Fruit fly (Drosophila melanogaster) whole organism, embryonic: Measurements from ENCODE around the gene sno.

Experiments used
- Bdp1 ChIP-seq: fragments of 200-800 bp; sonication (Bioruptor generic); optimal IDR thresholded peaks from 3 replicates; lab custom pipeline; 2016; ENCODE audit warnings: missing biosample characterization, missing genetic modification characterization
- CG10274 ChIP-seq: fragments of 200-800 bp; sonication (Bioruptor generic); optimal IDR thresholded peaks from 3 replicates; lab custom pipeline; 2017; ENCODE audit warnings: missing biosample characterization, mild to moderate bottlenecking, missing genetic modification characterization
- CG10431 ChIP-seq: fragments of 200-800 bp; sonication (Bioruptor generic); optimal IDR thresholded peaks from 3 replicates; lab custom pipeline; 2018; ENCODE audit warnings: missing biosample characterization, mild to moderate bottlenecking, missing genetic modification characterization
- CG11723 ChIP-seq: fragments of 200-800 bp; sonication (Bioruptor generic); optimal IDR thresholded peaks from 2 replicates; lab custom pipeline; 2017; ENCODE audit warnings: missing biosample characterization, mild to moderate bottlenecking, missing genetic modification characterization
- CG12219 ChIP-seq: fragments of 200-800 bp; sonication (Bioruptor generic); optimal IDR thresholded peaks from 3 replicates; lab custom pipeline; 2018; ENCODE audit warnings: missing biosample characterization, mild to moderate bottlenecking, missing genetic modification characterization
- CG14441 ChIP-seq: fragments of 200-800 bp; sonication (Bioruptor generic); IDR thresholded peaks from 2 replicates; pipeline ENCODE4 v1.3.6; 2022; ENCODE audit warnings: missing biosample characterization, missing genetic modification characterization
- CG14667 ChIP-seq: fragments of 200-800 bp; sonication (Bioruptor generic); IDR thresholded peaks from 2 replicates; pipeline ENCODE4 v1.3.6; 2022; ENCODE audit warnings: missing biosample characterization, missing genetic modification characterization
- CG15479 ChIP-seq: fragments of 200-800 bp; sonication (Bioruptor generic); optimal IDR thresholded peaks from 3 replicates; lab custom pipeline; 2019; ENCODE audit warnings: missing biosample characterization, mild to moderate bottlenecking, missing genetic modification characterization, moderate library complexity
- CG17186 ChIP-seq: fragments of 200-800 bp; sonication (Bioruptor generic); optimal IDR thresholded peaks from 3 replicates; lab custom pipeline; 2017; ENCODE audit warnings: missing biosample characterization, missing genetic modification reagents, missing genetic modification characterization
- CG2116 ChIP-seq: fragments of 200-800 bp; sonication (Bioruptor generic); optimal IDR thresholded peaks from 3 replicates; lab custom pipeline; 2018; ENCODE audit warnings: missing biosample characterization, mild to moderate bottlenecking, missing genetic modification characterization
- CG2129 ChIP-seq: fragments of 200-800 bp; sonication (Bioruptor generic); IDR thresholded peaks from 2 replicates; pipeline ENCODE4 v1.3.6; 2022; ENCODE audit warnings: missing biosample characterization, missing genetic modification characterization; ENCODE audit not compliant: partially characterized antibody
- CG3163 ChIP-seq: fragments of 200-800 bp; sonication (Bioruptor generic); optimal IDR thresholded peaks from 3 replicates; lab custom pipeline; 2016; ENCODE audit warnings: missing biosample characterization, missing genetic modification characterization
- CG34224 ChIP-seq: fragments of 200-800 bp; sonication (Bioruptor generic); IDR thresholded peaks from 3 replicates; pipeline ENCODE4 v1.3.6; 2022; ENCODE audit warnings: missing biosample characterization, missing genetic modification characterization; ENCODE audit not compliant: partially characterized antibody
- CG5953 ChIP-seq: fragments of 200-800 bp; sonication (Bioruptor generic); IDR thresholded peaks from 2 replicates; pipeline ENCODE4 v1.3.6; 2022; ENCODE audit warnings: missing biosample characterization, missing genetic modification characterization
- CG7271 ChIP-seq: fragments of 200-800 bp; sonication (Bioruptor generic); optimal IDR thresholded peaks from 2 replicates; lab custom pipeline; 2018; ENCODE audit warnings: missing biosample characterization, mild to moderate bottlenecking, missing genetic modification characterization, moderate library complexity
- CG7839 ChIP-seq: fragments of 200-800 bp; sonication (Bioruptor generic); optimal IDR thresholded peaks from 3 replicates; lab custom pipeline; 2018; ENCODE audit warnings: missing biosample characterization, mild to moderate bottlenecking, missing genetic modification characterization, moderate library complexity
- CG7963 ChIP-seq: fragments of 200-800 bp; sonication (Bioruptor generic); IDR thresholded peaks from 3 replicates; pipeline ENCODE4 v1.3.6; 2022; ENCODE audit warnings: missing biosample characterization, missing genetic modification characterization; ENCODE audit not compliant: partially characterized antibody
- CG9609 ChIP-seq: fragments of 200-800 bp; sonication (Bioruptor generic); optimal IDR thresholded peaks from 3 replicates; lab custom pipeline; 2016; ENCODE audit warnings: missing biosample characterization, missing genetic modification characterization
- CG9932 ChIP-seq: fragments of 200-800 bp; sonication (Bioruptor generic); IDR thresholded peaks from 2 replicates; pipeline ENCODE4 v1.3.6; 2022; ENCODE audit warnings: missing biosample characterization, missing genetic modification characterization
- CoRest ChIP-seq: fragments of 200-800 bp; sonication (Bioruptor generic); optimal IDR thresholded peaks from 3 replicates; lab custom pipeline; 2018; ENCODE audit warnings: missing biosample characterization, mild to moderate bottlenecking, missing genetic modification characterization, moderate library complexity
- Dad ChIP-seq: fragments of 200-800 bp; sonication (Bioruptor generic); optimal IDR thresholded peaks from 3 replicates; lab custom pipeline; 2016; ENCODE audit warnings: missing biosample characterization, missing genetic modification characterization
- Dref ChIP-seq: fragments of 200-800 bp; sonication (Bioruptor generic); IDR thresholded peaks from 2 replicates; pipeline ENCODE4 v1.3.6; 2022; ENCODE audit warnings: missing biosample characterization, missing genetic modification characterization
- Ets97D ChIP-seq: fragments of 200-800 bp; sonication (Bioruptor generic); optimal IDR thresholded peaks from 3 replicates; lab custom pipeline; 2016; ENCODE audit warnings: missing biosample characterization, missing genetic modification characterization
- GATAe ChIP-seq: fragments of 200-800 bp; sonication (Bioruptor generic); conservative IDR thresholded peaks from 2 replicates; pipeline ENCODE4 v1.3.6; 2022; ENCODE audit warnings: missing biosample characterization, missing genetic modification characterization
- H15 ChIP-seq: fragments of 200-800 bp; sonication (Bioruptor generic); IDR thresholded peaks from 3 replicates; pipeline ENCODE4 v1.3.6; 2022; ENCODE audit warnings: missing biosample characterization, missing genetic modification characterization
- HLH3B ChIP-seq: fragments of 200-800 bp; sonication (Bioruptor generic); IDR thresholded peaks from 2 replicates; pipeline ENCODE4 v1.3.6; 2022; ENCODE audit warnings: missing biosample characterization, missing genetic modification characterization
- Hand ChIP-seq: fragments of 200-800 bp; sonication (Bioruptor generic); optimal IDR thresholded peaks from 2 replicates; lab custom pipeline; 2017; ENCODE audit warnings: mild to moderate bottlenecking, missing biosample characterization, missing genetic modification reagents, missing genetic modification characterization
- Hr51 ChIP-seq, 2 experiments: fragments of 200-800 bp; sonication (Bioruptor generic); optimal IDR thresholded peaks; 2 replicates in 1 of 2; 3 replicates in 1 of 2; lab custom pipeline; 2016 to 2018; ENCODE audit warnings: missing biosample characterization in 2 of 2, missing genetic modification characterization in 2 of 2, mild to moderate bottlenecking in 1 of 2, moderate library complexity in 1 of 2
- Med ChIP-seq: fragments of 200-800 bp; sonication (Bioruptor generic); peaks from one replicate; lab custom pipeline; 2016; ENCODE audit warnings: missing biosample characterization, missing genetic modification characterization, mild to moderate bottlenecking, inconsistent platforms, moderate library complexity
- Nf-YA ChIP-seq: fragments of 200-800 bp; sonication (Bioruptor generic); IDR thresholded peaks from 2 replicates; pipeline ENCODE4 v1.3.6; 2022; ENCODE audit warnings: missing biosample characterization, missing genetic modification characterization
- Nf-YC ChIP-seq: fragments of 200-800 bp; optimal IDR thresholded peaks from 3 replicates; lab custom pipeline; 2019; ENCODE audit warnings: missing biosample characterization, mild to moderate bottlenecking, missing genetic modification characterization, moderate library complexity
- Opbp ChIP-seq: fragments of 200-800 bp; sonication (Bioruptor generic); IDR thresholded peaks from 3 replicates; pipeline ENCODE4 v1.3.6; 2022; ENCODE audit warnings: missing biosample characterization, missing genetic modification characterization; ENCODE audit not compliant: partially characterized antibody
- Optix ChIP-seq: fragments of 200-800 bp; sonication (Bioruptor generic); IDR thresholded peaks from 3 replicates; pipeline ENCODE4 v1.3.6; 2022; ENCODE audit warnings: missing biosample characterization, missing genetic modification characterization
- Spps ChIP-seq: fragments of 200-800 bp; sonication (Bioruptor generic); optimal IDR thresholded peaks from 2 replicates; lab custom pipeline; 2018; ENCODE audit warnings: missing biosample characterization, mild to moderate bottlenecking, missing genetic modification characterization
- TFAM ChIP-seq: fragments of 200-800 bp; sonication (Bioruptor generic); optimal IDR thresholded peaks from 2 replicates; lab custom pipeline; 2017; ENCODE audit warnings: missing biosample characterization, missing genetic modification characterization, inconsistent platforms
- abd-A ChIP-seq: fragments of 200-800 bp; sonication (Bioruptor generic); optimal IDR thresholded peaks from 3 replicates; lab custom pipeline; 2019; ENCODE audit warnings: missing biosample characterization, mild to moderate bottlenecking, missing genetic modification characterization, moderate library complexity
- ara ChIP-seq: fragments of 200-800 bp; sonication (Bioruptor generic); IDR thresholded peaks from 2 replicates; pipeline ENCODE4 v1.3.6; 2022; ENCODE audit warnings: missing biosample characterization, missing genetic modification characterization
- bbx ChIP-seq: fragments of 200-800 bp; sonication (Bioruptor generic); IDR thresholded peaks from 2 replicates; pipeline ENCODE4 v1.3.6; 2022; ENCODE audit warnings: missing biosample characterization, missing genetic modification characterization; ENCODE audit not compliant: partially characterized antibody
- da ChIP-seq: fragments of 200-800 bp; sonication (Bioruptor generic); optimal IDR thresholded peaks from 2 replicates; lab custom pipeline; 2016; ENCODE audit warnings: missing biosample characterization, missing genetic modification characterization
- fd102C ChIP-seq: fragments of 200-800 bp; sonication (Bioruptor generic); optimal IDR thresholded peaks from 2 replicates; lab custom pipeline; 2018; ENCODE audit warnings: missing biosample characterization, mild to moderate bottlenecking, missing genetic modification characterization, moderate library complexity
- fd64A ChIP-seq: fragments of 200-800 bp; sonication (Bioruptor generic); optimal IDR thresholded peaks from 3 replicates; lab custom pipeline; 2018; ENCODE audit warnings: missing biosample characterization, mild to moderate bottlenecking, missing genetic modification characterization
- gcm2 ChIP-seq: fragments of 200-800 bp; sonication (Bioruptor generic); optimal IDR thresholded peaks from 2 replicates; lab custom pipeline; 2016; ENCODE audit warnings: missing biosample characterization, missing genetic modification characterization
- jigr1 ChIP-seq: fragments of 200-800 bp; sonication (Bioruptor generic); IDR thresholded peaks from 3 replicates; pipeline ENCODE4 v1.3.6; 2022; ENCODE audit warnings: missing biosample characterization, missing genetic modification characterization
- jing ChIP-seq: fragments of 200-800 bp; sonication (Bioruptor generic); optimal IDR thresholded peaks from 2 replicates; lab custom pipeline; 2018; ENCODE audit warnings: missing biosample characterization, mild to moderate bottlenecking, missing genetic modification characterization
- org-1 ChIP-seq: fragments of 200-800 bp; sonication (Bioruptor generic); optimal IDR thresholded peaks from 2 replicates; lab custom pipeline; 2017; ENCODE audit warnings: missing biosample characterization, missing genetic modification characterization
- p53 ChIP-seq: fragments of 200-800 bp; sonication (Bioruptor generic); optimal IDR thresholded peaks from 2 replicates; lab custom pipeline; 2016; ENCODE audit warnings: missing biosample characterization, missing genetic modification characterization
- ranshi ChIP-seq: fragments of 200-800 bp; sonication (Bioruptor generic); IDR thresholded peaks from 2 replicates; pipeline ENCODE4 v1.3.6; 2022; ENCODE audit warnings: missing biosample characterization, missing genetic modification characterization
- sd ChIP-seq: fragments of 200-800 bp; sonication (Bioruptor generic); optimal IDR thresholded peaks from 3 replicates; lab custom pipeline; 2018; ENCODE audit warnings: missing biosample characterization, mild to moderate bottlenecking, missing genetic modification characterization, moderate library complexity
- wor ChIP-seq: fragments of 200-800 bp; sonication (Bioruptor generic); IDR thresholded peaks from 2 replicates; pipeline ENCODE4 v1.3.6; 2022; ENCODE audit warnings: missing biosample characterization, missing genetic modification characterization
- zen ChIP-seq: fragments of 200-800 bp; sonication (Bioruptor generic); optimal IDR thresholded peaks from 3 replicates; lab custom pipeline; 2018; ENCODE audit warnings: missing biosample characterization, mild to moderate bottlenecking, missing genetic modification characterization, moderate library complexity

Gene sno

dm6 chrX:13172865-13173264, 38.6 kb downstream of the sno start:
- TF ChIP-seq p53 (GFP tag; lab: Kevin White, UChicago) (no peak), CG15479 (GFP tag; lab: Kevin White, UChicago) (peak; percentile 70), HLH3B (GFP tag; lab: Robert Waterston, UW) (no peak), ranshi (GFP tag; lab: Robert Waterston, UW) (no peak), Dref (GFP tag; lab: Robert Waterston, UW) (no peak), CG7271 (peak; percentile 68), fd102C (GFP tag; lab: Kevin White, UChicago) (no peak), zen (tag; lab: Kevin White, UChicago) (peak; percentile 15), Ets97D (GFP tag; lab: Kevin White, UChicago) (peak; percentile 26), Dad (GFP tag; lab: Kevin White, UChicago) (no peak), TFAM (no peak), bbx (no peak), CG17186 (GFP tag; lab: Kevin White, UChicago) (no peak), CG9609 (GFP tag; lab: Kevin White, UChicago) (no peak), CG14441 (GFP tag; lab: Robert Waterston, UW) (no peak), CG12219 (no peak), Med (GFP tag; lab: Kevin White, UChicago) (peak; percentile 32), CG5953 (GFP tag; lab: Robert Waterston, UW) (no peak), org-1 (GFP tag; lab: Kevin White, UChicago) (no peak)

DNA sequence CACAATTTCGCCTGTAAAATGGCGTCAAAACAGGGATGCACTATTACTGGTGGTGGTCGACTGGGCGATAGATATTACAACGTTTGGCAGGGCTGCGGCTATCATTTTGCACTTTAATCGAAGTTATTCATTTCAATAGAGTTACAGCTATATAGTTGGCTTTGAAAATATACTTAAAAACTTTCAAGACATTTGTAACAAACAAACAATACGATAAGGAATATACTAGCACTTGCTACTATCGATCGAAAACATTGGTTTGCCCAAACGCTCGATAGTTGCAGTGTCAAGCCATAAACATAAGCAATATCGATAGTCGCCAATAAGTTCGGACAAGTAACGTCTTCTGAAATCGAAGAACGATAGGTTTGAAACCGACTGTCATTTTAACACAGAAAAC, 52.0 kb downstream of the sno start, which contains the start of the genes Bap60 and CG12096:
TSS of gene Bap60 (minus strand) at position 28 of the 400 bp plus-strand sequence.
TSS of gene CG12096 (plus strand) at position 124 of the 400 bp plus-strand sequence.
- TF ChIP-seq Nf-YC (peak; percentile 76), GATAe (GFP tag; lab: Robert Waterston, UW) (no peak), CG2129 (GFP tag; lab: Robert Waterston, UW) (peak; percentile 94), Optix (GFP tag; lab: Robert Waterston, UW) (peak; percentile 13; the same call in 1 of the 3 replicates), jigr1 (GFP tag; lab: Robert Waterston, UW) (no peak), CG9932 (peak; percentile 85), Bdp1 (GFP tag; lab: Kevin White, UChicago) (peak; percentile 43), H15 (GFP tag; lab: Robert Waterston, UW) (no peak), Hr51 (GFP tag; optimal IDR thresholded peaks at IDR 0.05; lab: Kevin White, UChicago) (peak; percentile 75 to 76), ara (GFP tag; lab: Robert Waterston, UW) (peak; percentile 26; the same call in 1 of the 2 replicates), CG7839 (tag; lab: Kevin White, UChicago) (peak; percentile 80), wor (GFP tag; lab: Robert Waterston, UW) (no peak), Spps (peak; percentile 23), CG11723 (GFP tag; lab: Kevin White, UChicago) (peak; percentile 55), CG34224 (GFP tag; lab: Robert Waterston, UW) (peak; percentile 89), CG2116 (GFP tag; lab: Kevin White, UChicago) (peak; percentile 92), CoRest (tag; lab: Kevin White, UChicago) (peak; percentile 90), Hand (GFP tag; lab: Kevin White, UChicago) (peak; percentile 14), jing (GFP tag; lab: Kevin White, UChicago) (peak; percentile 26), da (GFP tag; lab: Kevin White, UChicago) (peak; percentile 52), CG7963 (GFP tag; lab: Robert Waterston, UW) (peak; percentile 81), CG10431 (GFP tag; lab: Kevin White, UChicago) (peak; percentile 17), Nf-YA (GFP tag; lab: Robert Waterston, UW) (no peak), fd64A (GFP tag; lab: Kevin White, UChicago) (no peak), Opbp (GFP tag; lab: Robert Waterston, UW) (peak; percentile 76; the same call in 2 of the 3 replicates), CG3163 (GFP tag; lab: Kevin White, UChicago) (peak; percentile 41), gcm2 (GFP tag; lab: Kevin White, UChicago) (no peak), sd (tag; lab: Kevin White, UChicago) (no peak), CG10274 (GFP tag; lab: Kevin White, UChicago) (no peak), abd-A (tag; lab: Kevin White, UChicago) (no peak), CG14667 (peak; percentile 54)
